Worm (Caenorhabditis elegans) whole organism, L4/young adult: Measurements from ENCODE around the gene cng-1.

ENCODE experiments used
- W03F9.2 ChIP-seq: fragments of 150-350 bp; optimal IDR thresholded peaks from 2 replicates; lab custom pipeline; 2014; ENCODE audit warnings: missing biosample characterization, missing genetic modification characterization
- dao-5 ChIP-seq: sonication (generic microtip); optimal IDR thresholded peaks from 2 replicates; lab custom pipeline; 2016; ENCODE audit warnings: missing genotype, missing genetic modification characterization, moderate library complexity, missing compliant biosample characterization
- him-1 ChIP-seq: sonication (generic microtip); optimal IDR thresholded peaks from 2 replicates; lab custom pipeline; 2016; ENCODE audit warnings: missing genotype, missing genetic modification reagents, missing genetic modification characterization, missing compliant biosample characterization

- TF ChIP-seq him-1, result no peak
- no peak for TF ChIP-seq dao-5 (tag; lab: Kevin White, UChicago)
- TF ChIP-seq W03F9.2 (tag; lab: Kevin White, UChicago), result no peak
These were observed 2.3 kb downstream of the cng-1 start, which contains the start of gene F14H8.8 for ce11 chrV:15028896-15029519.
